Fruit fly (Drosophila melanogaster) whole organism, embryonic: ENCODE measurements around the gene NANS.

Source experiments
- Blimp-1 ChIP-seq: fragments of 200-800 bp; sonication (Bioruptor generic); optimal IDR thresholded peaks from 3 replicates; lab custom pipeline; 2018; ENCODE audit warnings: missing biosample characterization, missing genetic modification characterization, mild to moderate bottlenecking, moderate library complexity, missing genetic modification reagents
- CG10565 ChIP-seq: fragments of 200-800 bp; sonication (Bioruptor generic); optimal IDR thresholded peaks from 3 replicates; lab custom pipeline; 2016; ENCODE audit warnings: missing biosample characterization, mild to moderate bottlenecking, missing genetic modification characterization
- CG10654 ChIP-seq: fragments of 200-800 bp; sonication (Bioruptor generic); optimal IDR thresholded peaks from 2 replicates; lab custom pipeline; 2016; ENCODE audit warnings: missing biosample characterization, missing genetic modification characterization
- CG11247 ChIP-seq: fragments of 200-800 bp; sonication (Bioruptor generic); IDR thresholded peaks from 2 replicates; pipeline ENCODE4 v1.3.6; 2022; ENCODE audit warnings: missing biosample characterization, missing genetic modification characterization
- CG11398 ChIP-seq: fragments of 200-800 bp; sonication (Bioruptor generic); optimal IDR thresholded peaks from 2 replicates; lab custom pipeline; 2016; ENCODE audit warnings: missing biosample characterization, missing genetic modification characterization
- CG11695 ChIP-seq: fragments of 200-800 bp; sonication (Bioruptor generic); IDR thresholded peaks from 3 replicates; pipeline ENCODE4 v1.3.6; 2022; ENCODE audit warnings: missing biosample characterization, missing genetic modification characterization
- CG1233 ChIP-seq: fragments of 200-800 bp; sonication (Bioruptor generic); optimal IDR thresholded peaks from 4 replicates; lab custom pipeline; 2018; ENCODE audit warnings: missing biosample characterization, mild to moderate bottlenecking, missing genetic modification characterization
- CG12391 ChIP-seq: fragments of 200-800 bp; sonication (Bioruptor generic); optimal IDR thresholded peaks from 3 replicates; lab custom pipeline; 2018; ENCODE audit warnings: missing biosample characterization, mild to moderate bottlenecking, missing genetic modification characterization, moderate library complexity
- CG14667 ChIP-seq: fragments of 200-800 bp; sonication (Bioruptor generic); IDR thresholded peaks from 2 replicates; pipeline ENCODE4 v1.3.6; 2022; ENCODE audit warnings: missing biosample characterization, missing genetic modification characterization
- CG15269 ChIP-seq: fragments of 200-800 bp; sonication (Bioruptor generic); optimal IDR thresholded peaks from 2 replicates; lab custom pipeline; 2018; ENCODE audit warnings: missing biosample characterization, mild to moderate bottlenecking, missing genetic modification characterization, moderate library complexity
- CG16863 ChIP-seq: fragments of 200-800 bp; sonication (Bioruptor generic); optimal IDR thresholded peaks from 3 replicates; lab custom pipeline; 2016; ENCODE audit warnings: missing biosample characterization, missing genetic modification characterization
- CG17186 ChIP-seq: fragments of 200-800 bp; sonication (Bioruptor generic); optimal IDR thresholded peaks from 3 replicates; lab custom pipeline; 2017; ENCODE audit warnings: missing biosample characterization, missing genetic modification reagents, missing genetic modification characterization
- CG1792 ChIP-seq: fragments of 200-800 bp; sonication (Bioruptor generic); optimal IDR thresholded peaks from 2 replicates; lab custom pipeline; 2016; ENCODE audit warnings: missing biosample characterization, missing genetic modification characterization
- CG1832 ChIP-seq: fragments of 200-800 bp; sonication (Bioruptor generic); optimal IDR thresholded peaks from 2 replicates; lab custom pipeline; 2017; ENCODE audit warnings: missing biosample characterization, mild to moderate bottlenecking, missing genetic modification characterization, inconsistent platforms
- CG18764 ChIP-seq: fragments of 200-800 bp; sonication (Bioruptor generic); optimal IDR thresholded peaks from 3 replicates; lab custom pipeline; 2016; ENCODE audit warnings: missing biosample characterization, missing genetic modification characterization
- CG34224 ChIP-seq: fragments of 200-800 bp; sonication (Bioruptor generic); IDR thresholded peaks from 3 replicates; pipeline ENCODE4 v1.3.6; 2022; ENCODE audit warnings: missing biosample characterization, missing genetic modification characterization; ENCODE audit not compliant: partially characterized antibody
- CG3838 ChIP-seq: fragments of 200-800 bp; sonication (Bioruptor generic); optimal IDR thresholded peaks from 3 replicates; lab custom pipeline; 2016; ENCODE audit warnings: missing biosample characterization, missing genetic modification characterization
- CG4424 ChIP-seq: fragments of 200-800 bp; sonication (Bioruptor generic); optimal IDR thresholded peaks from 3 replicates; lab custom pipeline; 2016; ENCODE audit warnings: missing biosample characterization, missing genetic modification characterization
- CG6683 ChIP-seq: fragments of 200-800 bp; sonication (Bioruptor generic); optimal IDR thresholded peaks from 2 replicates; lab custom pipeline; 2017; ENCODE audit warnings: missing biosample characterization, mild to moderate bottlenecking, missing genetic modification characterization, missing genetic modification reagents
- CG6813 ChIP-seq: fragments of 200-800 bp; sonication (Bioruptor generic); optimal IDR thresholded peaks from 2 replicates; lab custom pipeline; 2017; ENCODE audit warnings: missing biosample characterization, missing genetic modification characterization, mild to moderate bottlenecking, moderate library complexity, missing genetic modification reagents
- CG7271 ChIP-seq: fragments of 200-800 bp; sonication (Bioruptor generic); optimal IDR thresholded peaks from 2 replicates; lab custom pipeline; 2018; ENCODE audit warnings: missing biosample characterization, mild to moderate bottlenecking, missing genetic modification characterization, moderate library complexity
- Deaf1 ChIP-seq: fragments of 200-800 bp; optimal IDR thresholded peaks from 3 replicates; lab custom pipeline; 2019; ENCODE audit warnings: missing biosample characterization, mild to moderate bottlenecking, missing genetic modification characterization, moderate library complexity
- Doc3 ChIP-seq: fragments of 200-800 bp; sonication (Bioruptor generic); IDR thresholded peaks from 3 replicates; pipeline ENCODE4 v1.3.6; 2022; ENCODE audit warnings: missing biosample characterization, missing genetic modification characterization; ENCODE audit not compliant: partially characterized antibody
- Elba2 ChIP-seq: fragments of 200-800 bp; sonication (Bioruptor generic); optimal IDR thresholded peaks from 3 replicates; lab custom pipeline; 2016; ENCODE audit warnings: missing biosample characterization, missing genetic modification characterization
- H2.0 ChIP-seq: fragments of 200-800 bp; sonication (Bioruptor generic); IDR thresholded peaks from 2 replicates; pipeline ENCODE4 v1.3.6; 2022; ENCODE audit warnings: missing biosample characterization, missing genetic modification characterization
- HLHmδ ChIP-seq: fragments of 200-800 bp; sonication (Bioruptor generic); optimal IDR thresholded peaks from 2 replicates; lab custom pipeline; 2018; ENCODE audit warnings: missing biosample characterization, mild to moderate bottlenecking, missing genetic modification characterization, moderate library complexity
- Hey ChIP-seq: fragments of 200-800 bp; sonication (Bioruptor generic); optimal IDR thresholded peaks from 3 replicates; lab custom pipeline; 2018; ENCODE audit warnings: missing biosample characterization, mild to moderate bottlenecking, missing genetic modification characterization
- Lpt ChIP-seq: fragments of >200 bp; optimal IDR thresholded peaks from 2 replicates; lab custom pipeline; 2018; ENCODE audit warnings: missing biosample characterization, missing genetic modification characterization
- NC2β ChIP-seq: fragments of 200-800 bp; sonication (Bioruptor generic); optimal IDR thresholded peaks from 2 replicates; lab custom pipeline; 2016; ENCODE audit warnings: missing biosample characterization, missing genetic modification characterization
- Ravus ChIP-seq: fragments of 200-800 bp; sonication (Bioruptor generic); IDR thresholded peaks from 2 replicates; pipeline ENCODE4 v1.3.6; 2022; ENCODE audit warnings: missing biosample characterization, missing genetic modification characterization
- Xrp1 ChIP-seq: fragments of 200-800 bp; sonication (Bioruptor generic); IDR thresholded peaks from 2 replicates; pipeline ENCODE4 v1.3.6; 2022; ENCODE audit warnings: missing biosample characterization, missing genetic modification characterization
- bsh ChIP-seq, 2 experiments: fragments of 200-800 bp; sonication (Bioruptor generic); optimal IDR thresholded peaks; 2 replicates each; lab custom pipeline; 2017 to 2018; ENCODE audit warnings: mild to moderate bottlenecking in 2 of 2, missing biosample characterization in 2 of 2, missing genetic modification characterization in 2 of 2, moderate library complexity in 1 of 2
- cas ChIP-seq: fragments of 200-800 bp; sonication (Bioruptor generic); IDR thresholded peaks from 2 replicates; pipeline ENCODE4 v1.3.6; 2022; ENCODE audit warnings: missing biosample characterization, missing genetic modification characterization
- exex ChIP-seq: fragments of 200-800 bp; sonication (Bioruptor generic); optimal IDR thresholded peaks from 4 replicates; lab custom pipeline; 2018; ENCODE audit warnings: missing biosample characterization, mild to moderate bottlenecking, missing genetic modification characterization, moderate library complexity
- gcm2 ChIP-seq: fragments of 200-800 bp; sonication (Bioruptor generic); optimal IDR thresholded peaks from 2 replicates; lab custom pipeline; 2016; ENCODE audit warnings: missing biosample characterization, missing genetic modification characterization
- h ChIP-seq: fragments of >200 bp; optimal IDR thresholded peaks from 2 replicates; lab custom pipeline; 2017
- kay ChIP-seq: fragments of 200-800 bp; sonication (Bioruptor generic); optimal IDR thresholded peaks from 2 replicates; lab custom pipeline; 2016; ENCODE audit warnings: missing biosample characterization, missing genetic modification characterization
- lab ChIP-seq: fragments of 200-800 bp; sonication (Bioruptor generic); optimal IDR thresholded peaks from 3 replicates; lab custom pipeline; 2017; ENCODE audit warnings: missing biosample characterization, missing genetic modification characterization, mild to moderate bottlenecking, moderate library complexity, missing genetic modification reagents
- nau ChIP-seq: fragments of 200-800 bp; sonication (Bioruptor generic); optimal IDR thresholded peaks from 3 replicates; lab custom pipeline; 2017; ENCODE audit warnings: missing biosample characterization, mild to moderate bottlenecking, missing genetic modification characterization, missing genetic modification reagents
- pros ChIP-seq: fragments of 200-800 bp; sonication (Bioruptor generic); optimal IDR thresholded peaks from 3 replicates; lab custom pipeline; 2019; ENCODE audit warnings: missing biosample characterization, mild to moderate bottlenecking, missing genetic modification characterization, moderate library complexity
- psq ChIP-seq: fragments of 200-800 bp; sonication (Bioruptor generic); optimal IDR thresholded peaks from 2 replicates; lab custom pipeline; 2017; ENCODE audit warnings: missing biosample characterization, missing genetic modification characterization
- scrt ChIP-seq: fragments of 200-800 bp; sonication (Bioruptor generic); optimal IDR thresholded peaks from 2 replicates; lab custom pipeline; 2018; ENCODE audit warnings: missing biosample characterization, mild to moderate bottlenecking, missing genetic modification characterization, moderate library complexity
- sens ChIP-seq: fragments of 200-800 bp; sonication (Bioruptor generic); peaks from one replicate; lab custom pipeline; 2016; ENCODE audit warnings: missing biosample characterization, missing genetic modification characterization
- sim ChIP-seq: fragments of 200-800 bp; sonication (Bioruptor generic); IDR thresholded peaks from 2 replicates; pipeline ENCODE4 v1.3.6; 2022; ENCODE audit warnings: missing biosample characterization, missing genetic modification characterization
- sna ChIP-seq: fragments of 200-800 bp; sonication (Bioruptor generic); IDR thresholded peaks from 2 replicates; pipeline ENCODE4 v1.3.6; 2022; ENCODE audit warnings: missing biosample characterization, missing genetic modification characterization; ENCODE audit not compliant: partially characterized antibody
- sr ChIP-seq: fragments of 200-800 bp; sonication (Bioruptor generic); IDR thresholded peaks from 3 replicates; pipeline ENCODE4 v1.3.6; 2022; ENCODE audit warnings: missing biosample characterization, missing genetic modification characterization
- ssp ChIP-seq: fragments of 200-800 bp; sonication (Bioruptor generic); IDR thresholded peaks from 2 replicates; pipeline ENCODE4 v1.3.6; 2022; ENCODE audit warnings: missing biosample characterization, missing genetic modification characterization
- sug ChIP-seq: fragments of 200-800 bp; optimal IDR thresholded peaks from 2 replicates; lab custom pipeline; 2019; ENCODE audit warnings: missing biosample characterization, mild to moderate bottlenecking, missing genetic modification characterization, moderate library complexity
- tgo ChIP-seq: fragments of 200-800 bp; sonication (Bioruptor generic); IDR thresholded peaks from 3 replicates; pipeline ENCODE4 v1.3.6; 2022; ENCODE audit warnings: missing biosample characterization, missing genetic modification characterization
- vnd ChIP-seq: fragments of 200-800 bp; sonication (Bioruptor generic); IDR thresholded peaks from 3 replicates; pipeline ENCODE4 v1.3.6; 2022; ENCODE audit warnings: missing biosample characterization, missing genetic modification characterization; ENCODE audit not compliant: partially characterized antibody
- zf30C ChIP-seq: fragments of 200-800 bp; sonication (Bioruptor generic); optimal IDR thresholded peaks from 3 replicates; lab custom pipeline; 2018; ENCODE audit warnings: missing biosample characterization, mild to moderate bottlenecking, missing genetic modification characterization

NANS gene

DNA sequence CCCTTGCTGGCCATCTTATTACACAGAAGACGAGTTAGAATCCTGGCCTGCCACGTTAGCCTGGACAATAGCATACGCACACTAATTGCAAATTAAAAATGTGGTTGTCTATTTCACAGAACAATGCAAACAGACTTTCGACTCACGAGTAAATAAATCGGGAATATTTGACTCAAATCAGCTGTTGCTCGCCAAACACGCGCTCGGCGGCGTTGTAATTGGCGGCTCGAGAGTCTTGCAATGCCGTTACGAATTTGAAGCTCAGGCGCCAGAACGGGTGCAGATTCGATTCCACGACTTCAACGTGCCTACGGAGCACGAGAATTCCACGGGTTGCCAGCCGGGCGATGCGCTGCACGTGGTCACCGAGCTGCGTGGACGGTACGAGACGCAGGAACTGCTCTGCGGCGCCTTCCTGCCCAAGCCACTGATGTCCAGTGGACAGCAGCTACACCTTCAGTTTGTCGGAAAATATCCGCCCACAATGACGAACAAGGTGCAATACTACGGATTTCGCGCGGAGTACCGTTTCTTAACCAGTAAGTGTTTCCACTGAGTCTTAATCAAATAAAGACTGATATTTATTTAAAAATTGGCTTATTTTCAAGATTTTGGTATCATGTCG lies 24.6 kb upstream of the NANS start, which contains the start of gene DNAlig3 (continued):
- TF ChIP-seq exex (tag; lab: Kevin White, UChicago) = no peak
- TF ChIP-seq sim (GFP tag; lab: Robert Waterston, UW) = no peak
- no peak for TF ChIP-seq CG11247 (GFP tag; lab: Robert Waterston, UW)
- TF ChIP-seq cas = no peak
- no peak for TF ChIP-seq lab (GFP tag; lab: Kevin White, UChicago)
- TF ChIP-seq CG6683 = peak; percentile 8
- TF ChIP-seq CG11398 = no peak
- no peak for TF ChIP-seq Blimp-1 (GFP tag; lab: Kevin White, UChicago)
- TF ChIP-seq CG18764 (GFP tag; lab: Kevin White, UChicago) = no peak
- no peak for TF ChIP-seq Hey (tag; lab: Kevin White, UChicago)
- no peak for TF ChIP-seq sug (tag; lab: Kevin White, UChicago)
- TF ChIP-seq Ravus (GFP tag; lab: Robert Waterston, UW) = no peak
- no peak for TF ChIP-seq vnd (GFP tag; lab: Robert Waterston, UW)
- TF ChIP-seq CG1832 (GFP tag; lab: Kevin White, UChicago) = no peak
- peak; percentile 53 for TF ChIP-seq scrt (GFP tag; lab: Kevin White, UChicago)
- TF ChIP-seq sna (GFP tag; lab: Robert Waterston, UW) = peak; percentile 62
- TF ChIP-seq CG1792 (GFP tag; lab: Kevin White, UChicago) = no peak
- TF ChIP-seq CG6813 (GFP tag; lab: Kevin White, UChicago) = no peak
- no peak for TF ChIP-seq CG4424 (GFP tag; lab: Kevin White, UChicago)
- TF ChIP-seq CG15269 (tag; lab: Kevin White, UChicago) = no peak
- TF ChIP-seq bsh (GFP tag; optimal IDR thresholded peaks at IDR 0.05; lab: Kevin White, UChicago) = no peak
- TF ChIP-seq ssp (GFP tag; lab: Robert Waterston, UW) = no peak
- TF ChIP-seq Elba2 = no peak
- no peak for TF ChIP-seq CG12391 (tag; lab: Kevin White, UChicago)
- no peak for TF ChIP-seq CG1233 (GFP tag; lab: Kevin White, UChicago)
- TF ChIP-seq HLHmδ = peak; percentile 65
- TF ChIP-seq tgo = no peak
- TF ChIP-seq CG11695 = no peak
- no peak for TF ChIP-seq CG14667
- no peak for TF ChIP-seq CG3838 (GFP tag; lab: Kevin White, UChicago)
- TF ChIP-seq CG16863 (GFP tag; lab: Kevin White, UChicago) = no peak
- TF ChIP-seq sr = no peak
- no peak for TF ChIP-seq psq (GFP tag; lab: Kevin White, UChicago)
- TF ChIP-seq Xrp1 = no peak
- TF ChIP-seq NC2β (GFP tag; lab: Kevin White, UChicago) = no peak
- TF ChIP-seq nau (GFP tag; lab: Kevin White, UChicago) = no peak
- TF ChIP-seq H2.0 = no peak
- TF ChIP-seq CG7271 (tag; lab: Kevin White, UChicago) = no peak
- TF ChIP-seq Deaf1 (tag; lab: Kevin White, UChicago) = no peak
- peak; percentile 77 for TF ChIP-seq CG17186
- no peak for TF ChIP-seq pros (GFP tag; lab: Kevin White, UChicago)
- no peak for TF ChIP-seq gcm2
- TF ChIP-seq CG10565 (GFP tag; lab: Kevin White, UChicago) = no peak
- TF ChIP-seq zf30C (GFP tag; lab: Kevin White, UChicago) = no peak
- TF ChIP-seq kay (GFP tag; lab: Kevin White, UChicago) = no peak
- TF ChIP-seq CG10654 (GFP tag; lab: Kevin White, UChicago) = no peak
- peak; percentile 57 for TF ChIP-seq CG34224
- TF ChIP-seq sens (GFP tag; lab: Kevin White, UChicago) = peak; percentile 32
- TF ChIP-seq Lpt (GFP tag; lab: Kevin White, UChicago) = no peak
- TF ChIP-seq h (lab: Kevin White, UChicago) = no peak
- peak; percentile 61; the same call in 1 of the 3 replicates for TF ChIP-seq Doc3 (GFP tag; lab: Robert Waterston, UW)
